Worm (Caenorhabditis elegans) whole organism, L2 larva: ENCODE data around the gene str-182.

Experiments used
- ceh-16 ChIP-seq: fragments of 150-350 bp; optimal IDR thresholded peaks from 2 replicates; lab custom pipeline; 2014; ENCODE audit warnings: missing biosample characterization, missing genetic modification characterization
- elt-1 ChIP-seq: fragments of 150-350 bp; optimal IDR thresholded peaks from 2 replicates; lab custom pipeline; 2014; ENCODE audit warnings: missing biosample characterization, missing genetic modification characterization
- lsy-2 ChIP-seq, 2 experiments: fragments of 150-350 bp in 1 of 2; sonication (generic microtip) in 1 of 2; optimal IDR thresholded peaks; 2 replicates each; lab custom pipeline; 2014 to 2017; ENCODE audit warnings: missing biosample characterization in 2 of 2, missing genetic modification characterization in 2 of 2
- mdl-1 ChIP-seq, 2 experiments: fragments of 150-350 bp in 1 of 2; sonication (generic microtip) in 1 of 2; optimal IDR thresholded peaks; 2 replicates each; lab custom pipeline; 2017; ENCODE audit warnings: missing biosample characterization in 2 of 2, missing genetic modification characterization in 2 of 2
- nhr-12 ChIP-seq: fragments of 150-350 bp; optimal IDR thresholded peaks from 2 replicates; lab custom pipeline; 2014; ENCODE audit warnings: missing biosample characterization, missing genetic modification characterization
- nhr-6 ChIP-seq: fragments of 150-350 bp; optimal IDR thresholded peaks from 2 replicates; lab custom pipeline; 2014; ENCODE audit warnings: missing biosample characterization, missing genetic modification characterization
- sma-3 ChIP-seq: sonication (generic microtip); optimal IDR thresholded peaks from 2 replicates; lab custom pipeline; 2016; ENCODE audit warnings: missing genetic modification reagents, missing genetic modification characterization, missing compliant biosample characterization
- unc-62 ChIP-seq: fragments of 150-350 bp; optimal IDR thresholded peaks from 2 replicates; lab custom pipeline; 2014; ENCODE audit warnings: missing biosample characterization, missing genetic modification reagents, missing genetic modification characterization
- ztf-4 ChIP-seq: fragments of 150-350 bp; optimal IDR thresholded peaks from 2 replicates; lab custom pipeline; 2014; ENCODE audit warnings: missing biosample characterization, missing genetic modification characterization

ce11 chrV:10205483-10205882, 27.7 kb downstream of the str-182 start, which contains the start of gene ZK856.16:
- no peak for TF ChIP-seq ztf-4 (tag; lab: Kevin White, UChicago)
- TF ChIP-seq unc-62 = no peak
- TF ChIP-seq sma-3 (GFP tag; lab: Kevin White, UChicago) = no peak
- TF ChIP-seq nhr-12 (tag; lab: Kevin White, UChicago) = no peak
- TF ChIP-seq mdl-1 (tag; optimal IDR thresholded peaks at IDR 0.05; lab: Kevin White, UChicago) = no peak
- no peak for TF ChIP-seq elt-1 (tag; lab: Kevin White, UChicago)
- TF ChIP-seq nhr-6 (tag; lab: Kevin White, UChicago) = no peak
- no peak for TF ChIP-seq ceh-16 (tag; lab: Kevin White, UChicago)
- TF ChIP-seq lsy-2 (tag; optimal IDR thresholded peaks at IDR 0.05; lab: Kevin White, UChicago) = no peak
